Worm (Caenorhabditis elegans): ENCODE data around the gene nhr-205.

nhr-205 gene

DNA sequence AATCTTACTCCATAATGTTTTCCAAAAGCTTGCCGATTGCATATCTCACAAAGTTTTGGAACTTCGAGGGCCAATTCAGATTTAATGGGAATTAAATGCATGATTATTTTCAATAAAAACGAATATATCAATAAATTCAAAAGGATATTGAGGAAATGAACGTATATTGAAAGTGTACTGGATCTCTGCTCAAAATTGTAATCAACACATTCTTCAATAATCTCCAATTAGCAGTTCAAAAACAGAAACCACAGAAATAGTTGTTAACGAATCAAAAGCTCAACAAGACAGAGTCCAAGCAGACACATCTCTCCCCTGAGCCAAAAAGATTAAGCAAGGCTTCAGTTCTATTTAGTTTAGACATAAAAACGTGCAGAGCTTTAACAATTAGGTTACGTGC is 11.0 kb downstream of the nhr-205 start, which contains the start of gene nhr-192:
nhr-192 (minus strand) TSS at position 101 of the 400 bp plus-strand sequence.
- no peak for TF ChIP-seq ceh-39 (tag; optimal IDR thresholded peaks at IDR 0.05)
- TF ChIP-seq sptf-1 (tag; optimal IDR thresholded peaks at IDR 0.05): no peak
- no peak for TF ChIP-seq bed-3 (GFP tag; optimal IDR thresholded peaks at IDR 0.05)
- TF ChIP-seq nhr-12 (tag; optimal IDR thresholded peaks at IDR 0.05): no peak
- no peak for TF ChIP-seq lsy-2 (tag; optimal IDR thresholded peaks at IDR 0.05)
- no peak for TF ChIP-seq nhr-237 (tag; optimal IDR thresholded peaks at IDR 0.05)
- TF ChIP-seq nhr-76 (tag; optimal IDR thresholded peaks at IDR 0.05): no peak
- TF ChIP-seq ztf-11 (tag; optimal IDR thresholded peaks at IDR 0.05): no peak
- TF ChIP-seq blmp-1 (tag; optimal IDR thresholded peaks at IDR 0.05): no peak
- TF ChIP-seq unc-62 (GFP tag; optimal IDR thresholded peaks at IDR 0.05): no peak
- TF ChIP-seq ceh-43 (GFP tag; optimal IDR thresholded peaks at IDR 0.05): no peak
- TF ChIP-seq flh-1 (GFP tag; optimal IDR thresholded peaks at IDR 0.05): no peak
- no peak for TF ChIP-seq nhr-28 (tag; optimal IDR thresholded peaks at IDR 0.05)
- TF ChIP-seq lin-32 (GFP tag; optimal IDR thresholded peaks at IDR 0.05): no peak
- no peak for TF ChIP-seq drap-1 (GFP tag; optimal IDR thresholded peaks at IDR 0.05)
- no peak for TF ChIP-seq ham-2 (GFP tag; optimal IDR thresholded peaks at IDR 0.05)
- no peak for TF ChIP-seq elt-3 (tag; optimal IDR thresholded peaks at IDR 0.05)
- TF ChIP-seq mep-1 (tag; optimal IDR thresholded peaks at IDR 0.05): no peak

DNA sequence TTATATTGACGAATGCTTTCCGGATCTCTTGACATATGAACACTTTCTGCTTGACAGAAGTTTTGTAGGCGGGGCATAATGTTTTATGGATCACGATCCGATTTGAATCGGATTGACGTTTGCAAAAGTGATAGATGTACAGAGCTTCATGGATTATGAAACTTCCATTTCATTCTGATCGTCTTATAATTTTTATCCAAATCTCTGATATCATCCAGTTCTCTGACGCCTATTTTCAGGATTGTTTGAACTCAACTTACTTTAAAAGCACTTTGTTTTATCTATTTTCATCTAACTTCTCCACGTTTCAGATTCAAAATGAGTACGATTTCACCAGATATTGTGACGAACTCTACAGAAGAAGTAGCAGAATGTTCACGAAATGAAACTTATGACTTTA is 14.8 kb downstream of the nhr-205 start, which contains the start of gene npr-39:
npr-39 (plus strand) TSS at position 301 of the 400 bp plus-strand sequence.
- TF ChIP-seq lin-32 (GFP tag; optimal IDR thresholded peaks at IDR 0.05) (no peak), bed-3 (GFP tag; optimal IDR thresholded peaks at IDR 0.05) (no peak), ceh-83 (GFP tag; optimal IDR thresholded peaks at IDR 0.05) (no peak), mep-1 (tag; optimal IDR thresholded peaks at IDR 0.05) (no peak), nhr-76 (tag; optimal IDR thresholded peaks at IDR 0.05) (no peak), blmp-1 (tag; optimal IDR thresholded peaks at IDR 0.05) (no peak), lsy-2 (tag; optimal IDR thresholded peaks at IDR 0.05) (no peak), M03D4.4 (tag; optimal IDR thresholded peaks at IDR 0.05) (no peak), ztf-11 (tag; optimal IDR thresholded peaks at IDR 0.05) (no peak), ceh-39 (tag; optimal IDR thresholded peaks at IDR 0.05) (no peak), sem-2 (GFP tag; optimal IDR thresholded peaks at IDR 0.05) (no peak), cnd-1 (tag; optimal IDR thresholded peaks at IDR 0.05) (no peak), lin-13 (tag; optimal IDR thresholded peaks at IDR 0.05) (no peak), unc-39 (tag; optimal IDR thresholded peaks at IDR 0.05) (no peak), nhr-28 (tag; optimal IDR thresholded peaks at IDR 0.05) (no peak), elt-3 (tag; optimal IDR thresholded peaks at IDR 0.05) (no peak), mls-2 (tag; optimal IDR thresholded peaks at IDR 0.05) (no peak), hlh-1 (tag; optimal IDR thresholded peaks at IDR 0.05) (no peak), nhr-237 (tag; optimal IDR thresholded peaks at IDR 0.05) (no peak), nhr-2 (tag; optimal IDR thresholded peaks at IDR 0.05) (no peak)

DNA sequence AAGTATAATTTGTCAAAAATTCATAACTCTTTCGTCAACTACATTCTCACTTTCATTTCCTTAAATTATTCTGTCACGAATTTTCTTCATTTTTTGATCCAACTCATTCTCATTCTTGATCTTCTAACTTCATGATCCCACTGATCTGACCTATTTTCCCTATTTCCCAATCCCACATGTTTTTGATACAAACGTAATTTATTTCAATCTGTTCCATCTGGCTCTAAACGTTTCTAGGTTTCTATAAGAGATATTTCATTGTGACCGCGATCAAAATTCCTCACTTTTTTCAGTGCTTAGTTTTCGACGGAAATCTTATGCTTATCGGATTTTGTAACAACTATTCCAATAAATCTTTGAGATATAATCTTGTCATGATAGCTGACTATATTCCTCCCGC is 15.9 kb downstream of the nhr-205 start:
- TF ChIP-seq nhr-12 (tag; optimal IDR thresholded peaks at IDR 0.05): no peak
- TF ChIP-seq nhr-2 (tag; optimal IDR thresholded peaks at IDR 0.05): no peak
- no peak for TF ChIP-seq pha-4 (tag; optimal IDR thresholded peaks at IDR 0.05)
- no peak for TF ChIP-seq ztf-11 (tag; optimal IDR thresholded peaks at IDR 0.05)
- no peak for TF ChIP-seq ceh-83 (GFP tag; optimal IDR thresholded peaks at IDR 0.05)
- no peak for TF ChIP-seq lsy-2 (tag; optimal IDR thresholded peaks at IDR 0.05)

DNA sequence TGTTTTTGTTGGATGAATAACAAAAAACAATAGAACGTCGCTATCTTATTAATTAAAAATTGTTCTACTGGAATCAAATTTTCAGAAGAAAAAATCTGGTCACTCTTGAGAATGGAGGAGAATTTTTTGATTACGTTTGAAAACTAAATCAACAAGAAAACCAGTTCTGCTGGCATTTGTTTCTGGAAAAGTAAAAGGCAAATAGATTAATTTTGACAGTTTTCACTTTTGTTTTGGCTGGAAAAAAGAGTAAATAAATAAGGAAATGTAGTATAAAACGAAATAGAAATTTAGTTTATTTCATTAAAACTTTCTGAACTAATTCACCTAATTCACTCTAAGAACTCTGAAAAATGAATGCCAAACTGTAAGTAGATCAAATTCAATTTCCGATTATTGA is 17.4 kb downstream of the nhr-205 start, which contains the start of gene fipr-13:
fipr-13 (plus strand) TSS at position 301 of the 400 bp plus-strand sequence.
- TF ChIP-seq elt-3 (tag; optimal IDR thresholded peaks at IDR 0.05) (no peak), unc-39 (tag; optimal IDR thresholded peaks at IDR 0.05) (no peak), cnd-1 (tag; optimal IDR thresholded peaks at IDR 0.05) (no peak), ceh-83 (GFP tag; optimal IDR thresholded peaks at IDR 0.05) (no peak), unc-120 (tag; optimal IDR thresholded peaks at IDR 0.05; ENCODE audit: poor library complexity, severe bottlenecking) (no peak), sptf-1 (tag; optimal IDR thresholded peaks at IDR 0.05) (no peak), pha-4 (tag; optimal IDR thresholded peaks at IDR 0.05) (no peak), lsy-2 (tag; optimal IDR thresholded peaks at IDR 0.05) (no peak)

DNA sequence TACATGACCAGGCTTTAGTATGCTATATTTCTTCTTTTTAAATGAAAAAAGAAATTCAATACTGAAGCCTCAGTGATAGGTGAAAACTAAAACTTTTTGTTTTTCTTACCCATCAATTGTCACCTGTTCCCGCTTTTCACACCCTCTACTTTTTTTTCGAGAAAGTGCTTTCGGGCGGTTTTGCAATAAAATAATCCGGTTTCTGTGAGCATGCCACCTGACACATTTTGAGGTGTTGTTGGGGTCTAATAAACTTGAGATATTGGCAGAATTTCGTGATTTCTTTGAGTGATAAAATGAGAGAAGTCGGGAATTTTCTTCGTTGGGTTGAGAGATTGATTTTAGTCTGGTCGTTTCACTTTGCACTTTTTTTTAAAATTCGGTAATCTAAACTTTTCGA is 21.5 kb downstream of the nhr-205 start:
- TF ChIP-seq blmp-1 (tag; optimal IDR thresholded peaks at IDR 0.05) (no peak), sptf-1 (tag; optimal IDR thresholded peaks at IDR 0.05) (no peak), hlh-1 (tag; optimal IDR thresholded peaks at IDR 0.05) (peak; percentile 68), unc-120 (tag; optimal IDR thresholded peaks at IDR 0.05; ENCODE audit: poor library complexity, severe bottlenecking) (peak; percentile 4)

DNA sequence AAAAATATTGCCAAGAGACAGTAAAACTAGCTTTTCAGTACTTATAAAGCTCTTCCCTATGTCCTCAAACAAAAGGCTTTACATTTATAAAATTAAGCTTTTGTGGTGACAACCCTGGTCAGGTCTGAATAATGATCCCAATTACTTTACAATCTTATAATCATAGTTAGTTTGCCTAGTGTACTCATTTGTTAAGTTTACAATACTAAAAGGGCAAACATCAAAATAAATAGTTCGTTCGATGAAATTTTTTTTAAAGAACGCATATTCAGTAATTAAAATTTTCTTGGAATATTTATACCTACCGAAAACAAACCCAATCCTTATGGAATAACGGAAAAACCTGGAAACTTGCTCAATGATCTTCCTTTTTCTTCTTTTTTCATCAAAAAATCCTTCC is 22.8 kb downstream of the nhr-205 start:
- TF ChIP-seq unc-120 (tag; optimal IDR thresholded peaks at IDR 0.05; ENCODE audit: poor library complexity, severe bottlenecking): no peak
- TF ChIP-seq ztf-11 (tag; optimal IDR thresholded peaks at IDR 0.05): no peak
- TF ChIP-seq nhr-28 (tag; optimal IDR thresholded peaks at IDR 0.05): no peak
- no peak for TF ChIP-seq lin-32 (GFP tag; optimal IDR thresholded peaks at IDR 0.05)
- TF ChIP-seq tbx-8 (GFP tag; optimal IDR thresholded peaks at IDR 0.05): no peak
- TF ChIP-seq lin-13 (tag; optimal IDR thresholded peaks at IDR 0.05): no peak
- TF ChIP-seq mep-1 (tag; optimal IDR thresholded peaks at IDR 0.05): no peak
- TF ChIP-seq nhr-2 (tag; optimal IDR thresholded peaks at IDR 0.05): no peak
- TF ChIP-seq sptf-1 (tag; optimal IDR thresholded peaks at IDR 0.05): no peak
- TF ChIP-seq unc-39 (tag; optimal IDR thresholded peaks at IDR 0.05): no peak
- TF ChIP-seq snpc-4 (tag; optimal IDR thresholded peaks at IDR 0.05): no peak
- TF ChIP-seq ham-2 (GFP tag; optimal IDR thresholded peaks at IDR 0.05): no peak
- TF ChIP-seq flh-1 (GFP tag; optimal IDR thresholded peaks at IDR 0.05): no peak
- no peak for TF ChIP-seq mls-2 (tag; optimal IDR thresholded peaks at IDR 0.05)
- no peak for TF ChIP-seq lsy-2 (tag; optimal IDR thresholded peaks at IDR 0.05)
- no peak for TF ChIP-seq pha-4 (tag; optimal IDR thresholded peaks at IDR 0.05)
- TF ChIP-seq hlh-1 (tag; optimal IDR thresholded peaks at IDR 0.05): no peak
- no peak for TF ChIP-seq bed-3 (GFP tag; optimal IDR thresholded peaks at IDR 0.05)
- no peak for TF ChIP-seq M03D4.4 (tag; optimal IDR thresholded peaks at IDR 0.05)

Data from whole organism, mixed stage, embryonic.